Worm (Caenorhabditis elegans) whole organism, L2 larva: ENCODE data around the gene F58E6.6.

Experiments used
- C34F6.9 ChIP-seq: fragments of 150-350 bp; optimal IDR thresholded peaks from 2 replicates; lab custom pipeline; 2014; ENCODE audit warnings: missing biosample characterization, missing genetic modification characterization
- F13H6.1 ChIP-seq: sonication (generic microtip); optimal IDR thresholded peaks from 2 replicates; lab custom pipeline; 2016; ENCODE audit warnings: missing genetic modification characterization, missing compliant biosample characterization
- R02D3.7 ChIP-seq: fragments of 150-350 bp; optimal IDR thresholded peaks from 2 replicates; lab custom pipeline; 2014; ENCODE audit warnings: missing biosample characterization, missing genetic modification characterization
- aly-2 ChIP-seq: fragments of 150-350 bp; optimal IDR thresholded peaks from 2 replicates; lab custom pipeline; 2014; ENCODE audit warnings: missing biosample characterization, missing genetic modification characterization
- blmp-1 ChIP-seq: sonication (generic microtip); optimal IDR thresholded peaks from 2 replicates; lab custom pipeline; 2017; ENCODE audit warnings: missing genetic modification characterization, mild to moderate bottlenecking, missing compliant biosample characterization, antibody characterized with exemption, moderate library complexity; ENCODE audit not compliant: insufficient read depth
- ceh-16 ChIP-seq: fragments of 150-350 bp; optimal IDR thresholded peaks from 2 replicates; lab custom pipeline; 2014; ENCODE audit warnings: missing biosample characterization, missing genetic modification characterization
- crh-2 ChIP-seq: sonication (generic microtip); optimal IDR thresholded peaks from 2 replicates; lab custom pipeline; 2017; ENCODE audit warnings: missing biosample characterization, missing genetic modification characterization
- dmd-4 ChIP-seq: sonication (generic microtip); optimal IDR thresholded peaks from 2 replicates; lab custom pipeline; 2017; ENCODE audit warnings: missing biosample characterization, missing genetic modification characterization
- egl-27 ChIP-seq: sonication (generic microtip); optimal IDR thresholded peaks from 3 replicates; lab custom pipeline; 2017; ENCODE audit warnings: missing biosample characterization, missing genetic modification reagents, missing genetic modification characterization
- elt-1 ChIP-seq: fragments of 150-350 bp; optimal IDR thresholded peaks from 2 replicates; lab custom pipeline; 2014; ENCODE audit warnings: missing biosample characterization, missing genetic modification characterization
- fos-1 ChIP-seq: fragments of 150-350 bp; optimal IDR thresholded peaks from 2 replicates; lab custom pipeline; 2014; ENCODE audit warnings: missing biosample characterization, missing genetic modification characterization
- gmeb-1 ChIP-seq: fragments of 150-350 bp; optimal IDR thresholded peaks from 2 replicates; lab custom pipeline; 2014; ENCODE audit warnings: missing biosample characterization, missing genetic modification characterization
- lin-11 ChIP-seq: fragments of 150-350 bp; sonication (generic microtip); optimal IDR thresholded peaks from 2 replicates; lab custom pipeline; 2014; ENCODE audit warnings: missing biosample characterization, missing genetic modification characterization, inconsistent platforms, mixed read lengths
- lin-13 ChIP-seq: fragments of 150-350 bp; optimal IDR thresholded peaks from 2 replicates; lab custom pipeline; 2014; ENCODE audit warnings: missing biosample characterization, missing genetic modification reagents, missing genetic modification characterization
- lin-39 ChIP-seq: fragments of 150-350 bp; optimal IDR thresholded peaks from 2 replicates; lab custom pipeline; 2014; ENCODE audit warnings: missing biosample characterization, missing genetic modification reagents, missing genetic modification characterization
- lsy-2 ChIP-seq, 2 experiments: fragments of 150-350 bp in 1 of 2; sonication (generic microtip) in 1 of 2; optimal IDR thresholded peaks; 2 replicates each; lab custom pipeline; 2014 to 2017; ENCODE audit warnings: missing biosample characterization in 2 of 2, missing genetic modification characterization in 2 of 2
- mab-5 ChIP-seq: fragments of 150-350 bp; optimal IDR thresholded peaks from 2 replicates; lab custom pipeline; 2014; ENCODE audit warnings: missing biosample characterization, missing genetic modification characterization
- mdl-1 ChIP-seq, 2 experiments: fragments of 150-350 bp in 1 of 2; sonication (generic microtip) in 1 of 2; optimal IDR thresholded peaks; 2 replicates each; lab custom pipeline; 2017; ENCODE audit warnings: missing biosample characterization in 2 of 2, missing genetic modification characterization in 2 of 2
- nhr-10 ChIP-seq: sonication (generic microtip); optimal IDR thresholded peaks from 2 replicates; lab custom pipeline; 2017; ENCODE audit warnings: missing biosample characterization, missing genetic modification characterization
- nhr-129 ChIP-seq: fragments of 150-350 bp; optimal IDR thresholded peaks from 2 replicates; lab custom pipeline; 2014; ENCODE audit warnings: missing biosample characterization, missing genetic modification characterization
- nhr-21 ChIP-seq: fragments of 150-350 bp; optimal IDR thresholded peaks from 2 replicates; lab custom pipeline; 2014; ENCODE audit warnings: missing biosample characterization, missing genetic modification characterization
- nhr-237 ChIP-seq: fragments of 150-350 bp; optimal IDR thresholded peaks from 2 replicates; lab custom pipeline; 2014; ENCODE audit warnings: missing biosample characterization, missing genetic modification characterization
- nhr-25 ChIP-seq: fragments of 150-350 bp; sonication (generic microtip); optimal IDR thresholded peaks from 3 replicates; lab custom pipeline; 2014; ENCODE audit warnings: missing biosample characterization, missing genetic modification characterization
- peb-1 ChIP-seq: fragments of 150-350 bp; optimal IDR thresholded peaks from 2 replicates; lab custom pipeline; 2014; ENCODE audit warnings: missing biosample characterization, missing genetic modification characterization
- sem-4 ChIP-seq: fragments of 150-350 bp; optimal IDR thresholded peaks from 2 replicates; lab custom pipeline; 2014; ENCODE audit warnings: missing biosample characterization, missing genetic modification reagents, missing genetic modification characterization
- skn-1 ChIP-seq: sonication (generic microtip); optimal IDR thresholded peaks from 2 replicates; lab custom pipeline; 2017; ENCODE audit warnings: missing biosample characterization, missing genetic modification characterization
- sma-3 ChIP-seq: sonication (generic microtip); optimal IDR thresholded peaks from 2 replicates; lab custom pipeline; 2016; ENCODE audit warnings: missing genetic modification reagents, missing genetic modification characterization, missing compliant biosample characterization
- sma-9 ChIP-seq, 2 experiments: fragments of 150-350 bp in 1 of 2; sonication (generic microtip) in 1 of 2; optimal IDR thresholded peaks; 2 replicates each; lab custom pipeline; 2014 to 2016; ENCODE audit warnings: missing genetic modification characterization in 2 of 2, mild to moderate bottlenecking in 1 of 2, missing biosample characterization in 1 of 2, missing compliant biosample characterization in 1 of 2, missing genetic modification reagents in 1 of 2, moderate library complexity in 1 of 2
- snpc-4 ChIP-seq: fragments of 150-350 bp; optimal IDR thresholded peaks from 2 replicates; lab custom pipeline; 2014; ENCODE audit warnings: missing biosample characterization, missing genetic modification characterization
- unc-39 ChIP-seq: fragments of 150-350 bp; optimal IDR thresholded peaks from 2 replicates; lab custom pipeline; 2014; ENCODE audit warnings: missing biosample characterization, missing genetic modification characterization
- unc-55 ChIP-seq: fragments of 150-350 bp; sonication (generic microtip); optimal IDR thresholded peaks from 3 replicates; lab custom pipeline; 2014; ENCODE audit warnings: missing biosample characterization, missing genetic modification reagents, missing genetic modification characterization
- unc-62 ChIP-seq: fragments of 150-350 bp; optimal IDR thresholded peaks from 2 replicates; lab custom pipeline; 2014; ENCODE audit warnings: missing biosample characterization, missing genetic modification reagents, missing genetic modification characterization
- zag-1 ChIP-seq: fragments of 150-350 bp; optimal IDR thresholded peaks from 2 replicates; lab custom pipeline; 2014; ENCODE audit warnings: missing biosample characterization, missing genetic modification characterization
- ztf-4 ChIP-seq: fragments of 150-350 bp; optimal IDR thresholded peaks from 2 replicates; lab custom pipeline; 2014; ENCODE audit warnings: missing biosample characterization, missing genetic modification characterization

F58E6.6 gene

DNA sequence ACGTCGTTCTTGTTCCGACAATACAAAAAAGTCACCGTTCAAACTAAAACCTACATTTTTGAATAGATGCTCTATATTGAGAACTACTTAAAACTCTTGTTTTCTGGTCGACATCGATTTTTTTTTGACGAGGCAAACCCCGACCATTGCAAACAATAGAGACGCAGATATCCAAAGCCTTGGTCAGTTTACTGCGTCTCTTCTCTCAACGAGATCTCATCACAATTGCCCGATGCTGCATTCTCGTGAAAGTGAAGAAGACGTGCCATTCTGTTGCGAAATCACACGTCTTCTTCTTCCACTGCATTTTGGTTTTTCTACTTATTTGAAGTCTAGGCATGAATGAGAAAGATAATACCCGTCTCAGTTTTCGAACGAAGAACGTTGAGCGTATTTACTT is 48.4 kb downstream of the F58E6.6 start:
- TF ChIP-seq F13H6.1 (tag; lab: Kevin White, UChicago) = peak; percentile 52
- TF ChIP-seq sma-9 (GFP tag; optimal IDR thresholded peaks at IDR 0.05; lab: Kevin White, UChicago) = peak; percentile 32
- TF ChIP-seq sma-9 (tag; optimal IDR thresholded peaks at IDR 0.05; lab: Kevin White, UChicago) = no peak
- TF ChIP-seq snpc-4 (tag; lab: Kevin White, UChicago) = no peak
- peak; percentile 58 for TF ChIP-seq crh-2 (tag; lab: Kevin White, UChicago)
- no peak for TF ChIP-seq mab-5 (tag; lab: Kevin White, UChicago)
- no peak for TF ChIP-seq gmeb-1 (tag; lab: Kevin White, UChicago)
- TF ChIP-seq unc-39 (tag; lab: Kevin White, UChicago) = no peak
- no peak for TF ChIP-seq nhr-237 (tag; lab: Kevin White, UChicago)
- TF ChIP-seq lin-39 = no peak
- TF ChIP-seq nhr-21 = no peak
- TF ChIP-seq blmp-1 (tag; lab: Kevin White, UChicago) = peak; percentile 57
- peak; percentile 42 for TF ChIP-seq nhr-25 (tag; lab: Kevin White, UChicago)
- TF ChIP-seq lsy-2 (tag; optimal IDR thresholded peaks at IDR 0.05; lab: Kevin White, UChicago) = peak in 1 of 2 experiments; percentile 55
- no peak for TF ChIP-seq peb-1 (tag; lab: Kevin White, UChicago)
- no peak for TF ChIP-seq ceh-16 (tag; lab: Kevin White, UChicago)
- no peak for TF ChIP-seq sma-3 (GFP tag; lab: Kevin White, UChicago)
- no peak for TF ChIP-seq skn-1 (tag; lab: Kevin White, UChicago)
- peak; percentile 90 for TF ChIP-seq unc-55 (GFP tag; lab: Kevin White, UChicago)
- TF ChIP-seq C34F6.9 (tag; lab: Kevin White, UChicago) = peak; percentile 74
- peak; percentile 79 for TF ChIP-seq zag-1 (tag; lab: Kevin White, UChicago)
- TF ChIP-seq fos-1 (tag; lab: Kevin White, UChicago) = peak; percentile 41
- TF ChIP-seq lin-11 (tag; lab: Kevin White, UChicago) = peak; percentile 20
- TF ChIP-seq mdl-1 (tag; optimal IDR thresholded peaks at IDR 0.05; lab: Kevin White, UChicago) = peak in 1 of 2 experiments; percentile 22
- TF ChIP-seq dmd-4 (tag; lab: Kevin White, UChicago) = no peak
- peak; percentile 83 for TF ChIP-seq nhr-129 (tag; lab: Kevin White, UChicago)
- peak; percentile 18 for TF ChIP-seq lin-13 (GFP tag; lab: Kevin White, UChicago)
- TF ChIP-seq R02D3.7 (tag; lab: Kevin White, UChicago) = no peak
- TF ChIP-seq sem-4 (tag; lab: Kevin White, UChicago) = peak; percentile 55
- TF ChIP-seq, all 48 proteins: peak for 15

DNA sequence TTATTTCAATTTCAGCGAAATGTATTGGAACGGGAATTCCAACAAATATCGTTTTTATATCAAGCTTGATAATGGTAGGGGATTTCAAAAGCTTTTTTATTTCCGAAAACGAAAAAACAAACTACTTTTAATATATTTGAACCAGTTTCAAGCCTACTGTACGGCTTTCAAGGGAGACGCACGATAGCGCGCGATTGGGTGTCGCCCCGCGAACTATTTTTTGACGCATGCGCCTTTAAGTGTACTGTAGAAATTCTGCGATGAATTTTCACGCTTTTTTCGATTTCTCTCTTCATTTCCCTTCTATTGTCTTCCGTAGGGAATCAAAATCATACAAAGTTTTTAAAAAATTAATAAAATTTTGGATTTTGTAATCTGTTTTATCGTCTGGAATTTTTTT is 49.3 kb downstream of the F58E6.6 start:
- TF ChIP-seq elt-1 (tag; lab: Kevin White, UChicago) = no peak
- no peak for TF ChIP-seq egl-27 (tag; lab: Kevin White, UChicago)
- TF ChIP-seq dmd-4 (tag; lab: Kevin White, UChicago) = no peak

- TF ChIP-seq ztf-4 (tag; lab: Kevin White, UChicago) (no peak), unc-62 (GFP tag; lab: Kevin White, UChicago) (no peak), aly-2 (tag; lab: Kevin White, UChicago) (no peak), elt-1 (tag; lab: Kevin White, UChicago) (no peak), peb-1 (tag; lab: Kevin White, UChicago) (no peak), nhr-10 (tag; lab: Kevin White, UChicago) (no peak)
Measured at ce11 chrV:9702755-9703154, 50.1 kb downstream of the F58E6.6 start, which contains the start of gene xbx-6. TSS of gene xbx-6 (plus strand) at chrV:9703055.
